Worm (Caenorhabditis elegans): Measurements from ENCODE around the gene D2024.5.
A peak's percentile ranks its signal among the peaks of the same experiment; 100 is the strongest.

Gene D2024.5

DNA sequence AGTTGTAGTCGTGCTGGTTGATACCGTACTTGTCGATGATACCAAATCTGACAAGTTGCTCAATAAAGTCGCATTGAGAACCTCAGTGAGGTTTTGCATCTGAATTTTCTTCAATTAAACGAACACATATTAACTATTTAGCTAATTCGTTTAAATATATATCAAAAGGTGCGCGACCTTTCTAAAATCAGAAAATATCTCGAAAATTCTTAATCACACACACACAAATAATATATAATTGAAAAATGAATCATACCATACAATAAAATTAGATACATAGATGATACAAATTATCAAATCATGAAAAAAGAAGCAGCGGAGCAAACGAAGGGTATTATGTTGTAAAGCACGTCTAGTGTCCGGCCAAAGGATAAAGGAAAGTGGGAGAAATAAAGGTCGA is at the start of gene D2024.5:
TSS of gene D2024.5 (minus strand) at position 101 of the 400 bp plus-strand sequence.
- TF ChIP-seq mec-3 (tag; optimal IDR thresholded peaks at IDR 0.05; ENCODE audit: borderline replicate concordance): no peak
- TF ChIP-seq fkh-10 (GFP tag; optimal IDR thresholded peaks at IDR 0.05): no peak
- no peak for TF ChIP-seq ceh-45 (GFP tag; IDR thresholded peaks at IDR 0.05)
- no peak for TF ChIP-seq lim-6 (tag; optimal IDR thresholded peaks at IDR 0.05)
- TF ChIP-seq ceh-2 (tag; optimal IDR thresholded peaks at IDR 0.05): no peak
- TF ChIP-seq ttx-3 (tag; optimal IDR thresholded peaks at IDR 0.05): no peak
- no peak for TF ChIP-seq hlh-15 (tag; optimal IDR thresholded peaks at IDR 0.05)

DNA sequence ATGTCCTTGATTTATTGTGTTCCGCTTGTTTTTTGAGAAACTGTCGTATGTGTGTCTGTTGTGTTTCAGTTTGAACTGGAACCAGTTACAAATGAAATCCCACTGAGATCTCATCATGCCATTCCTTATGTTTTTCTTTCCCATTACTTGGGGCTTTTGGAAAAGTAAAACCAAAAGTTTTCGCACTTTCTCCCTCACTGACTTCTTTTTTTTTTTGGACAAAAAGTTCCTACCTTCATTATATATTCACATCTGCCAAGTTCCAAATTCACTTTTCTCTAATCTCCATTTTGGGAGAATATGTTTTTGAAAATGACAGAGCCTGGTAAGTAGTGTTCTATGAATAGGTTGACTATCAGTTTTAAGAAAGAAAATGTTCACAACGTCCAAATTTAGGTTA is 48.6 kb upstream of the D2024.5 start, which contains the start of gene C06E4.2:
TSS of gene C06E4.2 (plus strand) at position 301 of the 400 bp plus-strand sequence.
- TF ChIP-seq zip-5 (tag; optimal IDR thresholded peaks at IDR 0.05) (no peak), sdc-2 (tag; optimal IDR thresholded peaks at IDR 0.05) (no peak), mec-3 (tag; optimal IDR thresholded peaks at IDR 0.05; ENCODE audit: borderline replicate concordance) (no peak), ceh-30 (tag; optimal IDR thresholded peaks at IDR 0.05) (no peak), ceh-45 (GFP tag; IDR thresholded peaks at IDR 0.05) (no peak), ets-4 (tag; optimal IDR thresholded peaks at IDR 0.05) (no peak), F13H6.1 (tag; optimal IDR thresholded peaks at IDR 0.05) (no peak), syd-9 (tag; optimal IDR thresholded peaks at IDR 0.05) (no peak), nfya-1 (tag; optimal IDR thresholded peaks at IDR 0.05) (no peak), lin-11 (tag; optimal IDR thresholded peaks at IDR 0.05) (no peak), ceh-18 (tag; optimal IDR thresholded peaks at IDR 0.05) (no peak), unc-86 (tag; optimal IDR thresholded peaks at IDR 0.05) (no peak), sox-2 (GFP tag; IDR thresholded peaks at IDR 0.05) (no peak)

DNA sequence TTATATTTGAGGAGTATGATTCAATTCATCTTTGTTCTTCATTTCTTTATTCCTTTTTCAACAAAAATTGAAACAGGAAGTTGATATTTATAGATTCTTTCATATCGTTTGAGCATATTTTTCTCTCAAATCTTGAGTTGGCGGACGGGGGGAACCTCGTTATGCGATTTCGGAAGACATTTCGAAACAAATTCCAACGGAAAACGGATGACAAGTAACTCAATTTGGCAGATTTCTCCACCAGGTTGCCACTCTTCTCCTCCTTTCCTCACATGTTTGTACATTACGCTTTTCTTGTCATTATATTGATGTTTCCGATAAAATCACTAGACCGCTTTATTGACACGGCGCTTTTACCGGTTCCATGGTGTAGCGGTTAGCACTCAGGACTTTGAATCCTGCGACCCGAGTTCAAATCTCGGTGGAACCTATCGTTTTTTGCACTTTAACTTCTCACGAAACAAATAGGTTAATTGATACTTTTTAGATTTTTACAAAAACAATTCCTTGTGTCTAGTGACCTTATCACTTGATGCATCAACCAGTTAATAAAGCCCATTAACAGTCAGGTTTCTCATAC is 47.0 kb upstream of the D2024.5 start:
- TF ChIP-seq ceh-19 (GFP tag; optimal IDR thresholded peaks at IDR 0.05): no peak
- no peak for TF ChIP-seq gmeb-2 (tag; optimal IDR thresholded peaks at IDR 0.05)
- no peak for TF ChIP-seq elt-2 (tag; optimal IDR thresholded peaks at IDR 0.05)
- TF ChIP-seq nhr-11 (tag; optimal IDR thresholded peaks at IDR 0.05): no peak
- TF ChIP-seq hlh-15 (tag; optimal IDR thresholded peaks at IDR 0.05): no peak
- TF ChIP-seq unc-42 (tag; optimal IDR thresholded peaks at IDR 0.05): peak; percentile 57

DNA sequence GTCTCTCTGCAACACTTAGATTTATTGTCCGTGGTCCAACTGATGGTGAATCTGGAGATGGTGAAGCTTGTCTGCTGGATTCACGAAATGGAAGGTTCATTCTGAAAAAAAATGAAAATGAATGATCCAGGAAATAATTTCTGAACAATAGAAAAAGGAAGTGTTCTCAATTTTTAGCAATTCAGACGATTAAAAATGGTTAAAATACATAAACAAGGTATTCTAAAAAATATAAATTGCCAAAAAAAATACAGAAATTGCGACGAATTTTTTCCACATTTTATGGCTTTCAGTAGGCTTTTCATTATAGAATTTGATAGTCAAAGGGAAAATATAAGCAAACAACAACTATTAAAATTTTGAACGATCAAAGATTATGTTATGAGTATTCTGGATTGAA is 35.0 kb upstream of the D2024.5 start, which contains the start of gene glb-2:
TSS of gene glb-2 (minus strand) at position 101 of the 400 bp plus-strand sequence.
- TF ChIP-seq ceh-18 (tag; optimal IDR thresholded peaks at IDR 0.05) (no peak), rnt-1 (tag; optimal IDR thresholded peaks at IDR 0.05) (no peak), ahr-1 (tag; optimal IDR thresholded peaks at IDR 0.05) (no peak), hlh-30 (tag; optimal IDR thresholded peaks at IDR 0.05; ENCODE audit: insufficient read depth) (no peak), nhr-11 (tag; optimal IDR thresholded peaks at IDR 0.05) (no peak), T23F11.4 (GFP tag; optimal IDR thresholded peaks at IDR 0.05) (no peak), unc-86 (tag; optimal IDR thresholded peaks at IDR 0.05) (no peak), mec-3 (tag; optimal IDR thresholded peaks at IDR 0.05; ENCODE audit: borderline replicate concordance) (no peak), madf-2 (tag; optimal IDR thresholded peaks at IDR 0.05) (no peak), fkh-6 (tag; optimal IDR thresholded peaks at IDR 0.05) (no peak), hlh-13 (GFP tag; optimal IDR thresholded peaks at IDR 0.05) (no peak)

DNA sequence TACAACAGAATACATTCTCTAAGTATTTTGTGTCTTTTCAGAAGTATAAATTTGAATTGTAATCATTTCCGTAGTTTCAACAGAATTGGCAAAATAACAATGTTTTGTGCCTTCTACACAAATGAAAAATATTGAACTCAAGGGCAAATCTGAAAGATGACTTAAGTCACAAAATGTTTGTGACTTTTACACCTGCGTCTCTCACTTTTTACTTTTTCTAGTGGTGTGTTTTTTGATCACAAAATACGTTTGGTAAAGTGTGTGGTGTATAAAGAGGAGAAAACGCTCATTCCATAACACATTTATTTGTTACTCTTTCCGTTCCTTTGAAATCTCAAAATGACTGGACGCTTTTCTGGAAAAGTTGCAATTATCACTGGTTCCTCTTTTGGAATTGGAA is 32.5 kb upstream of the D2024.5 start, which contains the start of gene C06E4.3:
TSS of gene C06E4.3 (plus strand) at position 289 of the 400 bp plus-strand sequence.
- TF ChIP-seq K02D7.2 (tag; optimal IDR thresholded peaks at IDR 0.05): no peak

DNA sequence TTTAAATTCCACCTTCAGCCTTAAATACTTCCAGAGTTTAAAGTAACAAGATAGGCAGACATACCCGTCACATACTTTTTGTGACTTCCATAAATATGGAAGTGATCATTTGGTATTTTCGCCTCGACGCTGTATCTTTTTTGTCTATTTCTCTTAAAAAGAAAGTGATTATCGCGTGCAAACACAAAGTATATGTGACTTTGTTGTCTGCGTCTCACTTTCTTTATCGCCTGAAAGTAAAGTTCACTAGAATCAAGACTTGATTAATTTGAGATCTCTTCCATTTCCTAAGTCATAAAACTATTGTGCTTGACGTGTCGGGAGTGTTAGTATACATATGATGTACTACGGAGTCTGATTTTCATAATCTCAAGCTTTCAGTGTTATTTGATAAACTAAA is 30.1 kb upstream of the D2024.5 start, which contains the start of gene C06E4.6:
TSS of gene C06E4.6 (minus strand) at position 51 of the 400 bp plus-strand sequence.
- TF ChIP-seq unc-3 (GFP tag; conservative IDR thresholded peaks at IDR 0.05) (no peak), unc-3 (tag; optimal IDR thresholded peaks at IDR 0.05) (no peak), nhr-11 (tag; optimal IDR thresholded peaks at IDR 0.05) (no peak), lin-11 (tag; optimal IDR thresholded peaks at IDR 0.05) (no peak), ets-4 (tag; optimal IDR thresholded peaks at IDR 0.05) (no peak), ceh-2 (tag; optimal IDR thresholded peaks at IDR 0.05) (no peak), C38D4.7 (GFP tag; optimal IDR thresholded peaks at IDR 0.05) (no peak), nhr-232 (tag; optimal IDR thresholded peaks at IDR 0.05) (no peak), C08G9.2 (tag; optimal IDR thresholded peaks at IDR 0.05) (no peak), pat-9 (tag; optimal IDR thresholded peaks at IDR 0.05) (no peak), fax-1 (tag; optimal IDR thresholded peaks at IDR 0.05) (no peak), pha-2 (tag; optimal IDR thresholded peaks at IDR 0.05) (no peak), ceh-45 (GFP tag; IDR thresholded peaks at IDR 0.05) (no peak), elt-2 (tag; optimal IDR thresholded peaks at IDR 0.05) (no peak), ceh-30 (tag; optimal IDR thresholded peaks at IDR 0.05) (no peak), rnt-1 (tag; optimal IDR thresholded peaks at IDR 0.05) (no peak), pha-4 (tag; optimal IDR thresholded peaks at IDR 0.05) (no peak), ttx-3 (tag; optimal IDR thresholded peaks at IDR 0.05) (no peak), zip-5 (tag; optimal IDR thresholded peaks at IDR 0.05) (no peak)
